Fruit fly (Drosophila melanogaster): ENCODE results near the gene Pomp.
A peak's percentile ranks its signal among the peaks of the same experiment; 100 is the strongest.

The Pomp gene

DNA sequence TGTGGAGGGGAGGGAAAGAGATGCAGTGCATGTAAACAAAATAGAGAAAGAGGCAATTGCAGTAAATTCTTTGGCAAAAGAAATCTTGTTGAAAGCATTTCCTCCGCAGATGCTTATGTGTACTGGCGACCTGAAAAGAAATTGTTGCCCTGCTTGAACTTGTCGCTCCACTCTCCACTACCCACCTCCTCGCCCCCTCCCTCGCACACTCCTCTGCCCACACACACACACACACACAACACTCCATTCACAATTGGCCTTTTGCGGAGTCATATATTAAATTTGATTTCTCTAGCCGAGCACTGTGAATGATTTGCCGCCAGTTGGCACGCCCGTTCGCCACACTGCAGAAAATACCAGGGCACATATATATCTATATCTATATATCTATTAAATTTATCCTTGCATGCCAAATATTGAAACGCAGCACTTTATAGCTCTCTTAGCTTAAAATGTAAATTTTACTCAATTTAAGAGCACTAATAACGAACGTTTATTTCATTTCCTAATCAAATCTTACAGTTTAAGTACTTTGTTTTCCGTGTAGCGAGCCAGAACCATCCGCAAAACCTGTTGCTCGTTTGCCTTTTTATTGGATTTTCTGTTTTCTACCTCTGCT is 28.5 kb upstream of the Pomp start (continued):
- peak; percentile 42 for TF ChIP-seq CG10959 (GFP tag; IDR thresholded peaks at IDR 0.05)
- peak; percentile 37 for TF ChIP-seq Hand (GFP tag; optimal IDR thresholded peaks at IDR 0.05)
- TF ChIP-seq gfzf (GFP tag; optimal IDR thresholded peaks at IDR 0.05), result no peak
- no peak for TF ChIP-seq CG42726 (GFP tag; IDR thresholded peaks at IDR 0.05; ENCODE audit: partially characterized antibody)
- TF ChIP-seq CG9817 (tag; optimal IDR thresholded peaks at IDR 0.05), result peak; percentile 50
- TF ChIP-seq gsb (GFP tag; IDR thresholded peaks at IDR 0.05), result peak; percentile 76
- no peak for TF ChIP-seq CG4360 (GFP tag; IDR thresholded peaks at IDR 0.05)
- TF ChIP-seq CG33557 (GFP tag; optimal IDR thresholded peaks at IDR 0.05), result no peak
- TF ChIP-seq Optix (GFP tag; IDR thresholded peaks at IDR 0.05), result no peak
- TF ChIP-seq inv (GFP tag; IDR thresholded peaks at IDR 0.05; ENCODE audit: partially characterized antibody), result no peak
- TF ChIP-seq Xrp1 (GFP tag; IDR thresholded peaks at IDR 0.05), result peak; percentile 71
- TF ChIP-seq CG34376 (GFP tag; optimal IDR thresholded peaks at IDR 0.05), result peak; percentile 40
- TF ChIP-seq otp (GFP tag; IDR thresholded peaks at IDR 0.05), result peak; percentile 23; the same call in 2 of the 3 replicates
- TF ChIP-seq NfI (GFP tag; optimal IDR thresholded peaks at IDR 0.05), result peak; percentile 67
- peak in 1 of 3 experiments; percentile 30 for TF ChIP-seq lola (GFP tag; optimal IDR thresholded peaks at IDR 0.05)
- TF ChIP-seq pnt (GFP tag; optimal IDR thresholded peaks at IDR 0.05), result no peak
- TF ChIP-seq CG6791 (GFP tag; IDR thresholded peaks at IDR 0.05; ENCODE audit: partially characterized antibody), result no peak
- no peak for TF ChIP-seq hb (GFP tag; IDR thresholded peaks at IDR 0.05; ENCODE audit: partially characterized antibody)
- TF ChIP-seq Dp (GFP tag; optimal IDR thresholded peaks at IDR 0.05), result no peak
- TF ChIP-seq Sry-δ (GFP tag; optimal IDR thresholded peaks at IDR 0.05), result no peak
- TF ChIP-seq Stat92E (GFP tag; optimal IDR thresholded peaks at IDR 0.05), result no peak
- TF ChIP-seq CG17385 (GFP tag; optimal IDR thresholded peaks at IDR 0.05), result peak; percentile 48
- peak; percentile 78 for TF ChIP-seq CG13296 (GFP tag; optimal IDR thresholded peaks at IDR 0.05)
- TF ChIP-seq bab2 (GFP tag; optimal IDR thresholded peaks at IDR 0.05), result peak; percentile 35
- TF ChIP-seq CG6813 (GFP tag; optimal IDR thresholded peaks at IDR 0.05), result peak; percentile 74
- TF ChIP-seq CG18011 (GFP tag; optimal IDR thresholded peaks at IDR 0.05), result peak; percentile 9
- no peak for TF ChIP-seq CG8089 (GFP tag; optimal IDR thresholded peaks at IDR 0.05)
- no peak for TF ChIP-seq salm (tag; optimal IDR thresholded peaks at IDR 0.05)
- no peak for TF ChIP-seq hth (optimal IDR thresholded peaks at IDR 0.05)
- TF ChIP-seq p53 (GFP tag; optimal IDR thresholded peaks at IDR 0.05), result no peak
- no peak for TF ChIP-seq dan (GFP tag; IDR thresholded peaks at IDR 0.05)
- peak; percentile 31 for TF ChIP-seq CG4820 (GFP tag; optimal IDR thresholded peaks at IDR 0.05)
- TF ChIP-seq CG10321 (GFP tag; IDR thresholded peaks at IDR 0.05), result no peak
- no peak for TF ChIP-seq MESR4 (GFP tag; optimal IDR thresholded peaks at IDR 0.05)
- TF ChIP-seq Side (GFP tag; optimal IDR thresholded peaks at IDR 0.05), result peak; percentile 13
- TF ChIP-seq sens-2 (GFP tag; IDR thresholded peaks at IDR 0.05), result peak; percentile 35; the same call in 1 of the 2 replicates
- no peak for TF ChIP-seq sima (GFP tag; optimal IDR thresholded peaks at IDR 0.05)
- peak; percentile 68 for TF ChIP-seq CG1233 (GFP tag; optimal IDR thresholded peaks at IDR 0.05)
- no peak for TF ChIP-seq CG9437 (GFP tag; optimal IDR thresholded peaks at IDR 0.05)
- TF ChIP-seq CTCF (GFP tag; optimal IDR thresholded peaks at IDR 0.05), result no peak
- peak; percentile 45 for TF ChIP-seq CG16815 (GFP tag; optimal IDR thresholded peaks at IDR 0.05)
- TF ChIP-seq BtbVII (GFP tag; optimal IDR thresholded peaks at IDR 0.05), result peak; percentile 67
- peak; percentile 64 for TF ChIP-seq CG32772 (GFP tag; IDR thresholded peaks at IDR 0.05)
- no peak for TF ChIP-seq TFAM (GFP tag; optimal IDR thresholded peaks at IDR 0.05)
- peak; percentile 22 for TF ChIP-seq maf-S (GFP tag; optimal IDR thresholded peaks at IDR 0.05)
- no peak for TF ChIP-seq H15 (GFP tag; IDR thresholded peaks at IDR 0.05)
- no peak for TF ChIP-seq HmgD (GFP tag; optimal IDR thresholded peaks at IDR 0.05)
- peak; percentile 84 for TF ChIP-seq lab (GFP tag; optimal IDR thresholded peaks at IDR 0.05)
- TF ChIP-seq knrl (GFP tag; IDR thresholded peaks at IDR 0.05; ENCODE audit: partially characterized antibody), result no peak
- TF ChIP-seq dm (GFP tag; optimal IDR thresholded peaks at IDR 0.05), result no peak
